Worm (Caenorhabditis elegans) whole organism, early embryonic: ENCODE data around the gene T25B6.5.

Experiments used
- F13C5.2 ChIP-seq: sonication (generic microtip); optimal IDR thresholded peaks from 2 replicates; lab custom pipeline; 2017; ENCODE audit warnings: mild to moderate bottlenecking, missing genetic modification characterization, inconsistent platforms, missing compliant biosample characterization
- aly-1 ChIP-seq: sonication (generic microtip); optimal IDR thresholded peaks from 2 replicates; lab custom pipeline; 2016; ENCODE audit warnings: missing genetic modification characterization, missing compliant biosample characterization
- ama-1 ChIP-seq: fragments of 150-350 bp; optimal IDR thresholded peaks from 2 replicates; lab custom pipeline; 2014
- ceh-13 ChIP-seq: fragments of 200-800 bp; sonication (Bioruptor generic); optimal IDR thresholded peaks from 2 replicates; lab custom pipeline; 2018; ENCODE audit warnings: mild to moderate bottlenecking, missing genetic modification characterization, missing compliant biosample characterization
- ceh-36 ChIP-seq: sonication (generic microtip); optimal IDR thresholded peaks from 2 replicates; lab custom pipeline; 2016; ENCODE audit warnings: missing genetic modification characterization, inconsistent platforms, missing compliant biosample characterization
- flt-1 ChIP-seq: fragments of 200-800 bp; sonication (Bioruptor generic); IDR thresholded peaks from 2 replicates; pipeline ENCODE4 v1.3.6; 2022; ENCODE audit warnings: missing genetic modification characterization, missing compliant biosample characterization
- hmg-4 ChIP-seq: fragments of 200-800 bp; sonication (Bioruptor generic); optimal IDR thresholded peaks from 2 replicates; lab custom pipeline; 2018; ENCODE audit warnings: mild to moderate bottlenecking, missing genetic modification characterization, missing compliant biosample characterization
- pes-1 ChIP-seq: fragments of 200-800 bp; sonication (Bioruptor generic); IDR thresholded peaks from 2 replicates; pipeline ENCODE4 v1.3.6; 2022; ENCODE audit warnings: missing genetic modification reagents, missing genetic modification characterization, missing compliant biosample characterization
- sea-1 ChIP-seq: fragments of 200-800 bp; sonication (Bioruptor generic); conservative IDR thresholded peaks from 2 replicates; pipeline ENCODE4 v1.3.6; 2022; ENCODE audit warnings: missing genetic modification characterization, missing compliant biosample characterization

DNA sequence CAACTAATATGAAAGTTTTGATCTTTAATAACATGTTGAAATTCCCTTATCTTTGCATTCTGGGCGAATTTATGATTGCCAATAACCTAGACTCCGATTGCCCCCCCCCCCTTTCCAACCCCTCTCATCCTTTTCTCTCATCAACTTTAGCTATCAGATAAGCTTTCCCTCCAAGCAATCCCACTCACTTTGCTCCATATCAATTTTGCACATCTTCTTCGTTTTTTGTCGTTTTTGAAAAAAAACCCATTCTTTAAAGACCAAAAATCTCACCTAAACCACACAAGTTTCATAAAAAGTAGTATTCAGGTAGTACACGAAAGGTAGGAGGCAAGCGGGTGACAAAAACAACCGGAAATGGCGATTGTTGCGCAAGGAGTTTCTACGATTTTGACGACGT, 33.7 kb downstream of the T25B6.5 start, which contains the start of gene twk-18:
- TF ChIP-seq ama-1 (lab: Kevin White, UChicago): no peak
- no peak for TF ChIP-seq sea-1
- no peak for TF ChIP-seq ceh-13 (GFP tag; lab: Kevin White, UChicago)
- no peak for TF ChIP-seq ceh-36 (tag; lab: Kevin White, UChicago)
- no peak for TF ChIP-seq pes-1 (GFP tag; lab: Robert Waterston, UW)
- TF ChIP-seq F13C5.2 (tag; lab: Kevin White, UChicago): no peak
- TF ChIP-seq flt-1 (GFP tag; lab: Robert Waterston, UW): no peak
- TF ChIP-seq aly-1 (tag; lab: Kevin White, UChicago): no peak
- TF ChIP-seq hmg-4 (GFP tag; lab: Kevin White, UChicago): no peak
